Fruit fly (Drosophila melanogaster) whole organism, adult: ENCODE data around the gene CG7179.

Experiments
- CG12768 ChIP-seq: fragments of 200-800 bp; sonication (Bioruptor generic); optimal IDR thresholded peaks from 2 replicates; lab custom pipeline; 2017; ENCODE audit warnings: missing biosample characterization, missing genetic modification characterization, mild to moderate bottlenecking, moderate library complexity, missing genetic modification reagents
- Clk ChIP-seq: fragments of 200-800 bp; sonication (Bioruptor generic); optimal IDR thresholded peaks from 2 replicates; lab custom pipeline; 2017; ENCODE audit warnings: missing biosample characterization, missing genetic modification characterization
- Crg-1 ChIP-seq: fragments of 200-800 bp; sonication (Bioruptor generic); optimal IDR thresholded peaks from 2 replicates; lab custom pipeline; 2016; ENCODE audit warnings: missing biosample characterization, missing genetic modification characterization
- bab1 ChIP-seq: fragments of 200-800 bp; sonication (Bioruptor generic); optimal IDR thresholded peaks from 3 replicates; lab custom pipeline; 2019; ENCODE audit warnings: missing biosample characterization, mild to moderate bottlenecking, missing genetic modification characterization, moderate library complexity
- cnc ChIP-seq, 2 experiments: fragments of >200 bp; optimal IDR thresholded peaks; 2 replicates each; lab custom pipeline; 2017
- kay ChIP-seq: fragments of 200-800 bp; sonication (Bioruptor generic); peaks from one replicate; lab custom pipeline; 2016; ENCODE audit warnings: missing biosample characterization, missing genetic modification characterization, borderline replicate concordance
- tj ChIP-seq: fragments of 200-800 bp; sonication (Bioruptor generic); optimal IDR thresholded peaks from 3 replicates; lab custom pipeline; 2017; ENCODE audit warnings: missing biosample characterization, mild to moderate bottlenecking, missing genetic modification characterization, moderate library complexity

dm6 chr2L:7771891-7772290 is 5.9 kb downstream of the CG7179 start:
- TF ChIP-seq bab1 = no peak
- no peak for TF ChIP-seq Clk (GFP tag; lab: Kevin White, UChicago)
- TF ChIP-seq kay (GFP tag; lab: Kevin White, UChicago) = no peak
- TF ChIP-seq Crg-1 (GFP tag; lab: Kevin White, UChicago) = no peak
- TF ChIP-seq cnc (optimal IDR thresholded peaks at IDR 0.05; lab: Kevin White, UChicago) = no peak
- TF ChIP-seq tj (GFP tag; lab: Kevin White, UChicago) = no peak
- TF ChIP-seq CG12768 (GFP tag; lab: Kevin White, UChicago) = no peak
